Worm (Caenorhabditis elegans): Measurements from ENCODE around the gene nhr-237.

ce11 chrV:1631148-1631547 lies 4.5 kb upstream of the nhr-237 start, which contains the start of gene Y46H3D.8:
- TF ChIP-seq nhr-25 (tag; optimal IDR thresholded peaks at IDR 0.05; ENCODE audit: borderline replicate concordance, insufficient read depth) (no peak), snpc-1.2 (GFP tag; IDR thresholded peaks at IDR 0.05) (no peak), nhr-77 (tag; optimal IDR thresholded peaks at IDR 0.05) (no peak), aly-2 (tag; optimal IDR thresholded peaks at IDR 0.05) (no peak), arid-1 (GFP tag; conservative IDR thresholded peaks at IDR 0.05) (no peak), madf-9 (GFP tag; conservative IDR thresholded peaks at IDR 0.05) (no peak), madf-5 (GFP tag; IDR thresholded peaks at IDR 0.05) (no peak), ceh-82 (tag; optimal IDR thresholded peaks at IDR 0.05) (no peak)

Measured in whole organism, L4 larva.